Worm (Caenorhabditis elegans): ENCODE results near the gene hpo-28.

ce11 chrIII:5719105-5719831 lies 10.1 kb upstream of the hpo-28 start:
- TF ChIP-seq R02D3.7 (tag; optimal IDR thresholded peaks at IDR 0.05) (no peak), nhr-12 (tag; optimal IDR thresholded peaks at IDR 0.05) (no peak), ceh-28 (tag; optimal IDR thresholded peaks at IDR 0.05) (no peak)
